Worm (Caenorhabditis elegans) whole organism, dauer: ENCODE measurements around the gene nspc-1.
"Not testable (repeated sequence)": the region's sequence is repeated elsewhere in the genome, so short reads cannot be mapped to it uniquely, and the experiment has no call there.

Experiments
- unc-62 ChIP-seq: sonication (generic microtip); optimal IDR thresholded peaks from 2 replicates; lab custom pipeline; 2017; ENCODE audit warnings: missing biosample characterization, missing genetic modification reagents, missing genetic modification characterization

Gene nspc-1

ce11 chrX:8535006-8535405 lies at the start of gene nspc-1:
Gene nspc-1 (minus strand): TSS chrX:8535106.
- not testable (repeated sequence) for TF ChIP-seq unc-62 (GFP tag; lab: Kevin White, UChicago)

ce11 chrX:8582767-8583360 lies 48.0 kb upstream of the nspc-1 start:
- TF ChIP-seq unc-62 (GFP tag; lab: Kevin White, UChicago), result no peak

- TF ChIP-seq unc-62 (GFP tag; lab: Kevin White, UChicago), result no peak
Measured at ce11 chrX:8581447-8581846, 46.5 kb upstream of the nspc-1 start, which contains the start of gene F18E9.8. Gene F18E9.8 (minus strand): TSS chrX:8581547.

ce11 chrX:8580217-8580616 lies 45.3 kb upstream of the nspc-1 start, which contains the start of gene F18E9.4:
Gene F18E9.4 (plus strand): TSS chrX:8580517.
- no peak for TF ChIP-seq unc-62 (GFP tag; lab: Kevin White, UChicago)

ce11 chrX:8570997-8571517 lies 36.2 kb upstream of the nspc-1 start, which contains the start of gene jmjd-3.1:
Gene jmjd-3.1 (plus strand): TSS chrX:8571047.
- TF ChIP-seq unc-62 (GFP tag; lab: Kevin White, UChicago), result no peak

- no peak for TF ChIP-seq unc-62 (GFP tag; lab: Kevin White, UChicago)
Measured at ce11 chrX:8569159-8569558, 34.3 kb upstream of the nspc-1 start.

- TF ChIP-seq unc-62 (GFP tag; lab: Kevin White, UChicago), result no peak
Measured at ce11 chrX:8568423-8568903, 33.6 kb upstream of the nspc-1 start.

ce11 chrX:8567823-8568314 lies 33.0 kb upstream of the nspc-1 start:
- TF ChIP-seq unc-62 (GFP tag; lab: Kevin White, UChicago), result no peak

- TF ChIP-seq unc-62 (GFP tag; lab: Kevin White, UChicago), result no peak
Measured at ce11 chrX:8567166-8567565, 32.3 kb upstream of the nspc-1 start.

- no peak for TF ChIP-seq unc-62 (GFP tag; lab: Kevin White, UChicago)
Measured at ce11 chrX:8566521-8567032, 31.7 kb upstream of the nspc-1 start.

- TF ChIP-seq unc-62 (GFP tag; lab: Kevin White, UChicago), result no peak
Measured at ce11 chrX:8565810-8566416, 31.0 kb upstream of the nspc-1 start.

ce11 chrX:8564451-8564795 lies 29.5 kb upstream of the nspc-1 start:
- no peak for TF ChIP-seq unc-62 (GFP tag; lab: Kevin White, UChicago)

ce11 chrX:8563663-8564450 lies 29.0 kb upstream of the nspc-1 start:
- no peak for TF ChIP-seq unc-62 (GFP tag; lab: Kevin White, UChicago)

ce11 chrX:8562586-8562985 lies 27.7 kb upstream of the nspc-1 start:
- no peak for TF ChIP-seq unc-62 (GFP tag; lab: Kevin White, UChicago)

- no peak for TF ChIP-seq unc-62 (GFP tag; lab: Kevin White, UChicago)
Measured at ce11 chrX:8556614-8557196, 21.8 kb upstream of the nspc-1 start, which contains the start of gene utx-1. Gene utx-1 (plus strand): TSS chrX:8557146.
